Worm (Caenorhabditis elegans) whole organism, L4/young adult: ENCODE measurements around the gene nsy-4.

ENCODE experiments used
- W03F9.2 ChIP-seq: fragments of 150-350 bp; optimal IDR thresholded peaks from 2 replicates; lab custom pipeline; 2014; ENCODE audit warnings: missing biosample characterization, missing genetic modification characterization
- dao-5 ChIP-seq: sonication (generic microtip); optimal IDR thresholded peaks from 2 replicates; lab custom pipeline; 2016; ENCODE audit warnings: missing genotype, missing genetic modification characterization, moderate library complexity, missing compliant biosample characterization
- him-1 ChIP-seq: sonication (generic microtip); optimal IDR thresholded peaks from 2 replicates; lab custom pipeline; 2016; ENCODE audit warnings: missing genotype, missing genetic modification reagents, missing genetic modification characterization, missing compliant biosample characterization

DNA sequence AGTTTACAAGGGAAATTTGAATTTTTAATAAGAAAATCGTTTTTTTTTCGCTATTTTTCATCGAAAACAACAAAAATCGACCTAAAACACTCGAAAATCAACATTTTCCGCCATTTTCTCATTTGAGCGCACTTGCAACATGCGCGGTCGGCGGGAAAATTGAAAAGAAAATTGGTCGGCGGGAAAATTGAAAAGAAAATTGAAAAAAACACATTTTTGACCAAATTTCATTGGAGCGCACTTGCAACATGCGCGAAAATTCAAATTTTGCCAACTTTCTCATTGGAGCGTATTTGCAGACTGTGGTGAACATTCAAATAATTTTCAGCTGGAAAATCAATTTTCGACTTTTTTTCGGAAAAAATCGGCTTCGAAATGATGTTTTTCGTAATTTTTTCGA, 11.5 kb upstream of the nsy-4 start:
- TF ChIP-seq him-1 (tag; lab: Kevin White, UChicago) (no peak), dao-5 (tag; lab: Kevin White, UChicago) (no peak), W03F9.2 (tag; lab: Kevin White, UChicago) (no peak)
